Worm (Caenorhabditis elegans): Measurements from ENCODE around the gene ssp-35.
A peak's percentile ranks its signal among the peaks of the same experiment; 100 is the strongest.

Gene ssp-35

DNA sequence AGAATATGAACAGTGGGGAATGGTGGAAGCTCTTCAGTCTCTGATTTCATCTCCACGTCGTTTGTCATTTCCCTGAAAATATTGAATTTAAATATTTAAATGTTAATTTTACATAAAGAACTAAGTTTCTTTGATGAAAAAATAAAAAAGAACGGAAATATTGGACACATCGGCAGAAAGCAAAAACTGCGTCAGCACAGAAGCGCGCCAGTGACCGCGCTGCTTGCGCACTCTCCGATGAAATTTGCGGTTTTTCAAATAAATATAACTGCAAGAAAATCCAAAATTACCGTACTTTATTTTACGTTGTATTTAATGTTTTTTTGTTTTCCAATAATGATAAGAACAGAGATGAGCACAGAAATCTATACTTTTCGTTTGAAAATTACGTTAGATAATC, 28.0 kb upstream of the ssp-35 start, which contains the start of the genes srpa-68 and srh-16 (continued):
- TF ChIP-seq ekl-4 (GFP tag; IDR thresholded peaks at IDR 0.05) (peak; percentile 84), ceh-58 (GFP tag; IDR thresholded peaks at IDR 0.05) (no peak), egl-44 (GFP tag; IDR thresholded peaks at IDR 0.05) (no peak), lsl-1 (GFP tag; optimal IDR thresholded peaks at IDR 0.05) (peak; percentile 68), ama-1 (optimal IDR thresholded peaks at IDR 0.05) (no peak), ama-1 (GFP tag; optimal IDR thresholded peaks at IDR 0.05) (no peak), dpff-1 (tag; optimal IDR thresholded peaks at IDR 0.05) (no peak), sdz-38 (tag; optimal IDR thresholded peaks at IDR 0.05) (no peak), ztf-18 (tag; optimal IDR thresholded peaks at IDR 0.05) (peak; percentile 99), hlh-26 (GFP tag; conservative IDR thresholded peaks at IDR 0.05) (no peak), aptf-2 (GFP tag; conservative IDR thresholded peaks at IDR 0.05) (no peak), C06A6.2 (GFP tag; conservative IDR thresholded peaks at IDR 0.05) (peak; percentile 72), unc-62 (GFP tag; optimal IDR thresholded peaks at IDR 0.05) (no peak), let-607 (tag; optimal IDR thresholded peaks at IDR 0.05) (peak; percentile 82 to 94), fkh-3 (tag; optimal IDR thresholded peaks at IDR 0.05) (no peak), hlh-12 (tag; optimal IDR thresholded peaks at IDR 0.05) (no peak), ceh-27 (GFP tag; optimal IDR thresholded peaks at IDR 0.05) (peak; percentile 50), ets-4 (GFP tag; optimal IDR thresholded peaks at IDR 0.05) (no peak), tlf-1 (GFP tag; optimal IDR thresholded peaks at IDR 0.05) (peak; percentile 80), D2030.7 (GFP tag; IDR thresholded peaks at IDR 0.05) (peak; percentile 52; the same call in 1 of the 2 replicates), madf-10 (tag; optimal IDR thresholded peaks at IDR 0.05) (peak; percentile 58), lin-54 (GFP tag; optimal IDR thresholded peaks at IDR 0.05) (peak; percentile 97), ceh-40 (GFP tag; IDR thresholded peaks at IDR 0.05) (no peak), unc-130 (GFP tag; optimal IDR thresholded peaks at IDR 0.05) (peak; percentile 23), lin-40 (tag; optimal IDR thresholded peaks at IDR 0.05) (peak; percentile 88), akir-1 (GFP tag; optimal IDR thresholded peaks at IDR 0.05) (no peak), F37B4.10 (GFP tag; IDR thresholded peaks at IDR 0.05) (no peak), sea-2 (GFP tag; IDR thresholded peaks at IDR 0.05) (no peak), B0019.2 (GFP tag; conservative IDR thresholded peaks at IDR 0.05) (no peak), F57C9.4 (tag; optimal IDR thresholded peaks at IDR 0.05) (no peak), somi-1 (GFP tag; optimal IDR thresholded peaks at IDR 0.05) (no peak), hmg-20 (GFP tag; IDR thresholded peaks at IDR 0.05) (peak; percentile 87), sptf-2 (GFP tag; optimal IDR thresholded peaks at IDR 0.05) (no peak), rec-8 (tag; optimal IDR thresholded peaks at IDR 0.05) (peak in 1 of 2 experiments; percentile 30), ztf-28 (GFP tag; IDR thresholded peaks at IDR 0.05) (no peak), rcor-1 (GFP tag; IDR thresholded peaks at IDR 0.05) (peak; percentile 89), tbp1 (GFP tag; optimal IDR thresholded peaks at IDR 0.05) (peak; percentile 67), F49E8.2 (tag; optimal IDR thresholded peaks at IDR 0.05; ENCODE audit: insufficient read depth) (peak; percentile 20), aptf-3 (GFP tag; IDR thresholded peaks at IDR 0.05) (no peak), pha-4 (tag; optimal IDR thresholded peaks at IDR 0.05) (no peak), egl-18 (GFP tag; IDR thresholded peaks at IDR 0.05) (no peak), nfya-2 (GFP tag; IDR thresholded peaks at IDR 0.05) (no peak), him-1 (tag; optimal IDR thresholded peaks at IDR 0.05) (peak; percentile 73), lin-35 (GFP tag; optimal IDR thresholded peaks at IDR 0.05) (peak; percentile 74 to 97 (median 91)), Y56A3A.18 (GFP tag; IDR thresholded peaks at IDR 0.05) (peak; percentile 93), nhr-27 (tag; optimal IDR thresholded peaks at IDR 0.05) (no peak), ztf-26 (tag; optimal IDR thresholded peaks at IDR 0.05) (peak; percentile 59), nhr-120 (GFP tag; IDR thresholded peaks at IDR 0.05) (no peak), repo-1 (tag; optimal IDR thresholded peaks at IDR 0.05) (peak; percentile 70), ZK185.1 (tag; optimal IDR thresholded peaks at IDR 0.05; ENCODE audit: poor library complexity, severe bottlenecking) (peak; percentile 66)
